Fruit fly (Drosophila melanogaster) whole organism, adult: ENCODE data around the gene Dnaaf5.

Source experiments
- CG1620 ChIP-seq: fragments of 200-800 bp; sonication (Bioruptor generic); optimal IDR thresholded peaks from 2 replicates; lab custom pipeline; 2016; ENCODE audit warnings: missing biosample characterization, missing genetic modification characterization
- CG5204 ChIP-seq: fragments of 200-800 bp; sonication (Bioruptor generic); optimal IDR thresholded peaks from 2 replicates; lab custom pipeline; 2016; ENCODE audit warnings: missing biosample characterization, missing genetic modification characterization
- Clk ChIP-seq: fragments of 200-800 bp; sonication (Bioruptor generic); optimal IDR thresholded peaks from 2 replicates; lab custom pipeline; 2017; ENCODE audit warnings: missing biosample characterization, missing genetic modification characterization
- Mnt ChIP-seq: fragments of 200-800 bp; sonication (Bioruptor generic); optimal IDR thresholded peaks from 2 replicates; lab custom pipeline; 2016; ENCODE audit warnings: missing biosample characterization, mild to moderate bottlenecking, missing genetic modification characterization
- cnc ChIP-seq, 2 experiments: fragments of >200 bp; optimal IDR thresholded peaks; 2 replicates each; lab custom pipeline; 2017
- kay ChIP-seq: fragments of 200-800 bp; sonication (Bioruptor generic); peaks from one replicate; lab custom pipeline; 2016; ENCODE audit warnings: missing biosample characterization, missing genetic modification characterization, borderline replicate concordance

dm6 chr3R:14390465-14390864 is 28.9 kb upstream of the Dnaaf5 start:
- no peak for TF ChIP-seq cnc (optimal IDR thresholded peaks at IDR 0.05; lab: Kevin White, UChicago)
- no peak for TF ChIP-seq Mnt
- TF ChIP-seq CG5204, result no peak
- no peak for TF ChIP-seq CG1620 (GFP tag; lab: Kevin White, UChicago)
- no peak for TF ChIP-seq kay (GFP tag; lab: Kevin White, UChicago)
- TF ChIP-seq Clk (GFP tag; lab: Kevin White, UChicago), result no peak
